Fruit fly (Drosophila melanogaster): ENCODE data around the gene RhoL.

Gene RhoL

DNA sequence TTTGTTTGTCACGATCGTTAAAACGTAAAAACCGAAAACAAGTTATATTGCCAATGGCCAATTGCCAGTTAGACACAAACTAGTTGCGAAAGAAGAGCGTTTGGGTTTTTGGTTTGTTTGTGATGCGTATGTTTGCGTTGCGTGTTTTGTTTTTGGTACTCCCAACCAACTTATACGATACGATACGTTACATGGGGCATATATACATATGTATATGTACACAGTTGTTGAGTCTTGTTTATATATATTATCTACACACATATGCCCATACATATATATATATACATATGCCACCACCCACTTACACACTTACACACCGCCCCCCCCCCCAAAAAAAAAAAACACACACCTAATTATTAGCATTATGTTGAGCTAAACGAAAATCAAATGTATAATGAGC lies 54.1 kb downstream of the RhoL start:
- no peak for TF ChIP-seq CG17801 (GFP tag; optimal IDR thresholded peaks at IDR 0.05; ENCODE audit: partially characterized antibody)
